Worm (Caenorhabditis elegans) whole organism, young adult: ENCODE data around the gene acy-3.
A peak's percentile ranks its signal among the peaks of the same experiment; 100 is the strongest.

Experiments used
- B0019.2 ChIP-seq: fragments of 200-800 bp; sonication (Bioruptor generic); conservative IDR thresholded peaks from 2 replicates; pipeline ENCODE4 v1.3.6; 2022; ENCODE audit warnings: missing genetic modification reagents, missing genetic modification characterization, missing compliant biosample characterization
- F49E8.2 ChIP-seq: sonication (generic microtip); optimal IDR thresholded peaks from 3 replicates; lab custom pipeline; 2017; ENCODE audit warnings: missing genetic modification characterization, mild to moderate bottlenecking, missing compliant biosample characterization, antibody characterized with exemption, moderate library complexity; ENCODE audit not compliant: insufficient read depth
- F55B11.4 ChIP-seq: sonication (generic microtip); optimal IDR thresholded peaks from 2 replicates; lab custom pipeline; 2016; ENCODE audit warnings: missing compliant biosample characterization, missing genetic modification characterization, borderline replicate concordance; ENCODE audit not compliant: insufficient read depth
- F57C9.4 ChIP-seq: sonication (generic microtip); optimal IDR thresholded peaks from 2 replicates; lab custom pipeline; 2017; ENCODE audit warnings: mild to moderate bottlenecking, missing genetic modification characterization, missing compliant biosample characterization
- T26A5.8 ChIP-seq: sonication (generic microtip); optimal IDR thresholded peaks from 2 replicates; lab custom pipeline; 2016; ENCODE audit warnings: missing genetic modification characterization, missing compliant biosample characterization
- Y53G8AR.9 ChIP-seq: fragments of 200-800 bp; sonication (Bioruptor generic); conservative IDR thresholded peaks from 2 replicates; pipeline ENCODE4 v1.3.6; 2022; ENCODE audit warnings: missing genetic modification reagents, missing genetic modification characterization, missing compliant biosample characterization
- athp-1 ChIP-seq: sonication (generic microtip); optimal IDR thresholded peaks from 2 replicates; lab custom pipeline; 2017; ENCODE audit warnings: mild to moderate bottlenecking, missing genetic modification characterization, missing compliant biosample characterization
- cebp-1 ChIP-seq, 2 experiments: fragments of 200-800 bp in 1 of 2; sonication (Bioruptor generic) in 1 of 2; sonication (generic microtip) in 1 of 2; IDR thresholded peaks in 1 of 2; optimal IDR thresholded peaks in 1 of 2; 2 replicates each; pipeline versions ENCODE4 v1.3.6 to Lab custom; 2017 to 2022; ENCODE audit warnings: missing compliant biosample characterization in 2 of 2, missing genetic modification characterization in 2 of 2, mild to moderate bottlenecking in 1 of 2, missing genetic modification reagents in 1 of 2, moderate library complexity in 1 of 2
- cebp-2 ChIP-seq: fragments of 200-800 bp; sonication (Bioruptor generic); IDR thresholded peaks from 2 replicates; pipeline ENCODE4 v1.3.6; 2022; ENCODE audit warnings: missing genetic modification characterization, missing compliant biosample characterization
- die-1 ChIP-seq: sonication (generic microtip); optimal IDR thresholded peaks from 2 replicates; lab custom pipeline; 2016; ENCODE audit warnings: missing genotype, mild to moderate bottlenecking, missing genetic modification characterization, missing compliant biosample characterization
- dox-1 ChIP-seq: fragments of 200-800 bp; sonication (Bioruptor generic); IDR thresholded peaks from 2 replicates; pipeline ENCODE4 v1.3.6; 2022; ENCODE audit warnings: missing genetic modification reagents, missing genetic modification characterization, missing compliant biosample characterization
- dpl-1 ChIP-seq: fragments of 150-350 bp; optimal IDR thresholded peaks from 2 replicates; lab custom pipeline; 2014; ENCODE audit warnings: missing biosample characterization, missing genetic modification reagents, missing genetic modification characterization
- ekl-4 ChIP-seq: fragments of 200-800 bp; sonication (Bioruptor generic); IDR thresholded peaks from 2 replicates; pipeline ENCODE4 v1.3.6; 2022; ENCODE audit warnings: missing genetic modification reagents, missing genetic modification characterization, missing compliant biosample characterization
- hsf-1 ChIP-seq: fragments of 200-800 bp; sonication (Bioruptor generic); IDR thresholded peaks from 2 replicates; pipeline ENCODE4 v1.3.6; 2022; ENCODE audit warnings: missing genetic modification reagents, missing genetic modification characterization, missing compliant biosample characterization
- lag-1 ChIP-seq: fragments of 200-800 bp; sonication (Bioruptor generic); IDR thresholded peaks from 2 replicates; pipeline ENCODE4 v1.3.6; 2022; ENCODE audit warnings: missing genetic modification reagents, missing genetic modification characterization, missing compliant biosample characterization
- lin-35 ChIP-seq, 3 experiments: fragments of 150-350 bp in 2 of 3; sonication (generic microtip) in 1 of 3; optimal IDR thresholded peaks; 2 replicates each; lab custom pipeline; 2014 to 2018; ENCODE audit warnings: missing biosample characterization in 3 of 3, missing genetic modification characterization in 3 of 3, missing genetic modification reagents in 3 of 3
- lin-54 ChIP-seq: fragments of 200-800 bp; sonication (Bioruptor generic); optimal IDR thresholded peaks from 2 replicates; lab custom pipeline; 2018; ENCODE audit warnings: mild to moderate bottlenecking, missing genetic modification characterization, missing compliant biosample characterization
- lir-1 ChIP-seq: fragments of 200-800 bp; sonication (Bioruptor generic); conservative IDR thresholded peaks from 2 replicates; pipeline ENCODE4 v1.3.6; 2022; ENCODE audit warnings: missing genetic modification reagents, missing genetic modification characterization, missing compliant biosample characterization
- mcd-1 ChIP-seq: fragments of 200-800 bp; sonication (Bioruptor generic); IDR thresholded peaks from 2 replicates; pipeline ENCODE4 v1.3.6; 2022; ENCODE audit warnings: missing genetic modification reagents, missing genetic modification characterization, missing compliant biosample characterization
- mxl-1 ChIP-seq: sonication (generic microtip); optimal IDR thresholded peaks from 2 replicates; lab custom pipeline; 2016; ENCODE audit warnings: missing genetic modification characterization, missing compliant biosample characterization
- nhr-120 ChIP-seq: fragments of 200-800 bp; sonication (Bioruptor generic); IDR thresholded peaks from 2 replicates; pipeline ENCODE4 v1.3.6; 2022; ENCODE audit warnings: missing genetic modification characterization, missing compliant biosample characterization
- rcor-1 ChIP-seq: fragments of 200-800 bp; sonication (Bioruptor generic); IDR thresholded peaks from 2 replicates; pipeline ENCODE4 v1.3.6; 2022; ENCODE audit warnings: missing genetic modification reagents, missing genetic modification characterization, missing compliant biosample characterization
- rpc-1 ChIP-seq, 2 experiments: fragments of 150-350 bp in 1 of 2; sonication (generic microtip) in 1 of 2; optimal IDR thresholded peaks; 2 replicates each; lab custom pipeline; 2014 to 2018; ENCODE audit warnings: missing biosample characterization in 1 of 2, missing genetic modification characterization in 1 of 2, missing genetic modification reagents in 1 of 2, missing genotype in 1 of 2
- sea-2 ChIP-seq: fragments of 200-800 bp; sonication (Bioruptor generic); IDR thresholded peaks from 2 replicates; pipeline ENCODE4 v1.3.6; 2022; ENCODE audit warnings: missing genetic modification characterization, missing compliant biosample characterization
- unc-62 ChIP-seq: fragments of 150-350 bp; optimal IDR thresholded peaks from 2 replicates; lab custom pipeline; 2014; ENCODE audit warnings: missing biosample characterization, missing genetic modification reagents, missing genetic modification characterization
- ztf-18 ChIP-seq: sonication (generic microtip); optimal IDR thresholded peaks from 2 replicates; lab custom pipeline; 2016; ENCODE audit warnings: missing genotype, mild to moderate bottlenecking, missing genetic modification characterization, missing compliant biosample characterization
- ztf-25 ChIP-seq: fragments of 200-800 bp; sonication (Bioruptor generic); IDR thresholded peaks from 2 replicates; pipeline ENCODE4 v1.3.6; 2022; ENCODE audit warnings: missing genetic modification reagents, missing genetic modification characterization, missing compliant biosample characterization

Gene acy-3

DNA sequence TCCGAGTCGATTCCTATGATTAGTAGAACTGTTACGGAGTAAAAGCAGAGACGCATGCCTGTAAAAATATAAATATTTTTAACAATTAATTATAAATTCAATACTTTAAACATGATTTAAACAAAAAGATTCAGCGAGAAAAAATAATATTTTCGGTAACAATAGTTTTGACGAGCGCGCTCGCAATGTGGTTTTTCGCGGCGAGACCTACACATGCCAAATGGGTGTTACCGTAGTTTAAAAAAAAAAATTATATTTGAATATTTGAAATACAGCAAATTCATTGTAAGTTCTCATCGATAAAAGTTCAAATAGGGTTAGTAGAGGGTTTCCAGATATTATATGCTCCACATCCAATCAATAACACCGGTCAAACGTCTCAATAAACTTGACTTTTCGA is 59.8 kb downstream of the acy-3 start, which contains the start of gene gldi-5 (continued):
- no peak for TF ChIP-seq F55B11.4 (tag; lab: Kevin White, UChicago)
- TF ChIP-seq ztf-18 = no peak
- TF ChIP-seq athp-1 (tag; lab: Kevin White, UChicago) = no peak
- no peak for TF ChIP-seq B0019.2 (GFP tag; lab: Robert Waterston, UW)
- no peak for TF ChIP-seq cebp-2
- TF ChIP-seq T26A5.8 (tag; lab: Kevin White, UChicago) = no peak
- no peak for TF ChIP-seq lin-35 (GFP tag; optimal IDR thresholded peaks at IDR 0.05; lab: Kevin White, UChicago)
- peak; percentile 69 for TF ChIP-seq lin-54 (GFP tag; lab: Kevin White, UChicago)
- TF ChIP-seq unc-62 (GFP tag; lab: Kevin White, UChicago) = no peak
- TF ChIP-seq rcor-1 (GFP tag; lab: Robert Waterston, UW) = no peak
- peak; percentile 33 for TF ChIP-seq dpl-1 (GFP tag; lab: Kevin White, UChicago)
- TF ChIP-seq mxl-1 (tag; lab: Kevin White, UChicago) = no peak
- TF ChIP-seq ztf-25 (GFP tag; lab: Robert Waterston, UW) = no peak
- TF ChIP-seq nhr-120 (GFP tag; lab: Robert Waterston, UW) = no peak
- no peak for TF ChIP-seq Y53G8AR.9 (GFP tag; lab: Robert Waterston, UW)
- TF ChIP-seq F49E8.2 = no peak
- no peak for TF ChIP-seq ekl-4 (GFP tag; lab: Robert Waterston, UW)
- no peak for TF ChIP-seq hsf-1
- TF ChIP-seq lag-1 = no peak
- no peak for TF ChIP-seq F57C9.4
- TF ChIP-seq mcd-1 (GFP tag; lab: Robert Waterston, UW) = no peak
- TF ChIP-seq sea-2 (GFP tag; lab: Robert Waterston, UW) = no peak
- TF ChIP-seq rpc-1 (optimal IDR thresholded peaks at IDR 0.05; lab: Kevin White, UChicago) = no peak
- TF ChIP-seq rpc-1 (tag; optimal IDR thresholded peaks at IDR 0.05; lab: Kevin White, UChicago) = no peak
- no peak for TF ChIP-seq lir-1 (GFP tag; lab: Robert Waterston, UW)
- no peak for TF ChIP-seq die-1 (tag; lab: Kevin White, UChicago)
- no peak for TF ChIP-seq cebp-1 (GFP tag; IDR thresholded peaks at IDR 0.05; lab: Robert Waterston, UW)
- no peak for TF ChIP-seq cebp-1 (tag; optimal IDR thresholded peaks at IDR 0.05; lab: Kevin White, UChicago)
- TF ChIP-seq dox-1 (GFP tag; lab: Robert Waterston, UW) = no peak
